Worm (Caenorhabditis elegans) whole organism, midembryonic: ENCODE measurements around the gene C09G9.5.

ENCODE experiments used
- med-1 ChIP-seq: sonication (generic microtip); optimal IDR thresholded peaks from 2 replicates; lab custom pipeline; 2017; ENCODE audit warnings: missing genetic modification characterization, mild to moderate bottlenecking, missing compliant biosample characterization, antibody characterized with exemption, missing genetic modification reagents; ENCODE audit not compliant: insufficient read depth
- tab-1 ChIP-seq: fragments of 200-800 bp; sonication (Bioruptor generic); IDR thresholded peaks from 2 replicates; pipeline ENCODE4 v1.3.6; 2022; ENCODE audit warnings: missing genetic modification characterization, missing compliant biosample characterization
- ztf-29 ChIP-seq: fragments of 200-800 bp; sonication (Bioruptor generic); IDR thresholded peaks from 2 replicates; pipeline ENCODE4 v1.3.6; 2022; ENCODE audit warnings: missing genetic modification reagents, missing genetic modification characterization, missing compliant biosample characterization

DNA sequence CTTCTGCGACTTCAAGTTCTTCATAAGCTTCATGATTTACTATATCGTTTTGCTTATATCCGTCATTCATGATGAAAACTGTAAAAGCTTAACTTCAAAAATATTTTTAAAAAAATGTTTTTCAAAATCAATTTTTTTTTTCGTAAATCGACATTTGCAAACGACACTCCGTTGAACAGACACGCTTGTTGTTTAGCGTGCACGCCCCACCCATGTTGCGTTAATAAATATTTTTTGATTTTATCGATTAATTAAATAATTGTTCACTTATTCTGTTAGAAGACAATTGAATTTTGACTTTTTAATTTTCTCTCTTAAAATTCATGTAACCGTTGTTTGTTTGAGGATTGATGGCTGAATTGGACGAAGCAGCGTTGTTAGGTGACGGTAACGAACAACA lies 39.7 kb downstream of the C09G9.5 start, which contains the start of the genes D1046.2 and cfim-2:
- TF ChIP-seq tab-1 (GFP tag; lab: Robert Waterston, UW) (no peak), med-1 (no peak), ztf-29 (GFP tag; lab: Robert Waterston, UW) (no peak)
